Worm (Caenorhabditis elegans) whole organism, late embryonic: ENCODE data around the gene AC7.3.
"Not testable (repeated sequence)": the region's sequence is repeated elsewhere in the genome, so short reads cannot be mapped to it uniquely, and the experiment has no call there.

Experiments
- C38D4.7 ChIP-seq: fragments of 200-800 bp; sonication (Bioruptor generic); optimal IDR thresholded peaks from 2 replicates; lab custom pipeline; 2018; ENCODE audit warnings: mild to moderate bottlenecking, missing genetic modification characterization, moderate library complexity, missing compliant biosample characterization
- K02D7.2 ChIP-seq: sonication (generic microtip); optimal IDR thresholded peaks from 2 replicates; lab custom pipeline; 2017; ENCODE audit warnings: mild to moderate bottlenecking, missing genetic modification characterization, missing compliant biosample characterization
- Y22D7AL.16 ChIP-seq: sonication (generic microtip); optimal IDR thresholded peaks from 2 replicates; lab custom pipeline; 2016; ENCODE audit warnings: missing genetic modification characterization, missing compliant biosample characterization
- ama-1 ChIP-seq: fragments of 150-350 bp; optimal IDR thresholded peaks from 2 replicates; lab custom pipeline; 2014
- ceh-18 ChIP-seq: sonication (generic microtip); optimal IDR thresholded peaks from 2 replicates; lab custom pipeline; 2016; ENCODE audit warnings: missing genetic modification characterization, missing compliant biosample characterization
- ceh-24 ChIP-seq: sonication (generic microtip); optimal IDR thresholded peaks from 2 replicates; lab custom pipeline; 2016; ENCODE audit warnings: mild to moderate bottlenecking, missing genetic modification characterization, missing compliant biosample characterization
- ceh-34 ChIP-seq: sonication (generic microtip); optimal IDR thresholded peaks from 2 replicates; lab custom pipeline; 2016; ENCODE audit warnings: mild to moderate bottlenecking, missing genetic modification characterization, missing compliant biosample characterization
- dve-1 ChIP-seq: sonication (generic microtip); optimal IDR thresholded peaks from 2 replicates; lab custom pipeline; 2017; ENCODE audit warnings: antibody characterized with exemption, mild to moderate bottlenecking, missing genetic modification characterization, missing compliant biosample characterization
- elt-2 ChIP-seq: sonication (generic microtip); optimal IDR thresholded peaks from 2 replicates; lab custom pipeline; 2016; ENCODE audit warnings: missing genetic modification reagents, missing genetic modification characterization, missing compliant biosample characterization
- elt-4 ChIP-seq: sonication (generic microtip); optimal IDR thresholded peaks from 2 replicates; lab custom pipeline; 2016; ENCODE audit warnings: missing genetic modification characterization, missing compliant biosample characterization
- fax-1 ChIP-seq: sonication (generic microtip); optimal IDR thresholded peaks from 2 replicates; lab custom pipeline; 2016; ENCODE audit warnings: missing genotype, missing genetic modification characterization, missing compliant biosample characterization
- hlh-13 ChIP-seq: fragments of 200-800 bp; sonication (Bioruptor generic); optimal IDR thresholded peaks from 2 replicates; lab custom pipeline; 2018; ENCODE audit warnings: mild to moderate bottlenecking, missing genetic modification characterization, missing compliant biosample characterization
- hlh-15 ChIP-seq: sonication (generic microtip); optimal IDR thresholded peaks from 2 replicates; lab custom pipeline; 2016; ENCODE audit warnings: missing genetic modification characterization, missing compliant biosample characterization
- hlh-6 ChIP-seq: sonication (generic microtip); optimal IDR thresholded peaks from 2 replicates; lab custom pipeline; 2016; ENCODE audit warnings: missing genotype, missing genetic modification characterization, missing compliant biosample characterization
- lim-6 ChIP-seq: sonication (generic microtip); optimal IDR thresholded peaks from 2 replicates; lab custom pipeline; 2016; ENCODE audit warnings: missing genetic modification characterization, missing compliant biosample characterization
- lin-11 ChIP-seq: fragments of 200-800 bp; sonication (Bioruptor generic); optimal IDR thresholded peaks from 2 replicates; lab custom pipeline; 2018; ENCODE audit warnings: mild to moderate bottlenecking, missing genetic modification characterization, missing compliant biosample characterization
- mec-3 ChIP-seq: sonication (generic microtip); optimal IDR thresholded peaks from 2 replicates; lab custom pipeline; 2016; ENCODE audit warnings: borderline replicate concordance, missing genetic modification characterization, missing compliant biosample characterization
- nfya-1 ChIP-seq: sonication (generic microtip); optimal IDR thresholded peaks from 2 replicates; lab custom pipeline; 2017; ENCODE audit warnings: missing genetic modification characterization, mild to moderate bottlenecking, missing compliant biosample characterization, antibody characterized with exemption, moderate library complexity
- npax-4 ChIP-seq: sonication (generic microtip); optimal IDR thresholded peaks from 2 replicates; lab custom pipeline; 2016; ENCODE audit warnings: missing genetic modification characterization, missing compliant biosample characterization
- pqm-1 ChIP-seq: sonication (generic microtip); optimal IDR thresholded peaks from 2 replicates; lab custom pipeline; 2016; ENCODE audit warnings: missing genetic modification characterization, missing compliant biosample characterization
- pros-1 ChIP-seq: fragments of 150-350 bp; optimal IDR thresholded peaks from 2 replicates; lab custom pipeline; 2014; ENCODE audit warnings: missing biosample characterization, missing genetic modification reagents, missing genetic modification characterization
- ref-2 ChIP-seq: sonication (generic microtip); optimal IDR thresholded peaks from 2 replicates; lab custom pipeline; 2016; ENCODE audit warnings: missing genetic modification characterization, missing compliant biosample characterization
- rnt-1 ChIP-seq: sonication (generic microtip); optimal IDR thresholded peaks from 2 replicates; lab custom pipeline; 2016; ENCODE audit warnings: missing genetic modification characterization, missing compliant biosample characterization
- sox-4 ChIP-seq: sonication (generic microtip); optimal IDR thresholded peaks from 2 replicates; lab custom pipeline; 2017; ENCODE audit warnings: mild to moderate bottlenecking, missing genetic modification characterization, inconsistent platforms, missing compliant biosample characterization
- syd-9 ChIP-seq: sonication (generic microtip); optimal IDR thresholded peaks from 2 replicates; lab custom pipeline; 2016; ENCODE audit warnings: mild to moderate bottlenecking, missing genetic modification characterization, moderate library complexity, missing compliant biosample characterization
- tbx-2 ChIP-seq: sonication (generic microtip); optimal IDR thresholded peaks from 2 replicates; lab custom pipeline; 2016; ENCODE audit warnings: missing genetic modification characterization, missing compliant biosample characterization
- tbx-7 ChIP-seq: sonication (generic microtip); optimal IDR thresholded peaks from 2 replicates; lab custom pipeline; 2016; ENCODE audit warnings: missing genotype, missing genetic modification characterization, missing compliant biosample characterization
- unc-3 ChIP-seq, 2 experiments: fragments of 200-800 bp in 1 of 2; sonication (Bioruptor generic) in 1 of 2; sonication (generic microtip) in 1 of 2; conservative IDR thresholded peaks in 1 of 2; optimal IDR thresholded peaks in 1 of 2; 2 replicates each; pipeline versions ENCODE4 v1.3.6 to Lab custom; 2016 to 2022; ENCODE audit warnings: missing compliant biosample characterization in 2 of 2, missing genetic modification characterization in 2 of 2, missing genetic modification reagents in 1 of 2
- unc-42 ChIP-seq: sonication (generic microtip); optimal IDR thresholded peaks from 2 replicates; lab custom pipeline; 2016; ENCODE audit warnings: missing genotype, missing genetic modification characterization, missing compliant biosample characterization
- unc-55 ChIP-seq: sonication (generic microtip); optimal IDR thresholded peaks from 2 replicates; lab custom pipeline; 2017; ENCODE audit warnings: missing biosample characterization, missing genetic modification reagents, missing genetic modification characterization
- unc-86 ChIP-seq: sonication (generic microtip); optimal IDR thresholded peaks from 2 replicates; lab custom pipeline; 2016; ENCODE audit warnings: missing genetic modification characterization, missing compliant biosample characterization
- zip-5 ChIP-seq: sonication (generic microtip); optimal IDR thresholded peaks from 2 replicates; lab custom pipeline; 2016; ENCODE audit warnings: missing genetic modification characterization, missing compliant biosample characterization

AC7.3 gene

ce11 chrIV:5111533-5111932 lies at the start of gene AC7.3:
AC7.3 (plus strand) TSS chrIV:5111833.
- TF ChIP-seq lim-6 (no peak), hlh-6 (no peak)

- not testable (repeated sequence) for TF ChIP-seq pqm-1 (tag; lab: Kevin White, UChicago); Y22D7AL.16 (tag; lab: Kevin White, UChicago); lin-11
Measured at ce11 chrIV:5062278-5062677, 49.4 kb upstream of the AC7.3 start, which contains the start of gene msp-57. msp-57 (plus strand) TSS chrIV:5062578.

ce11 chrIV:5063297-5063696 lies 48.3 kb upstream of the AC7.3 start:
- TF ChIP-seq pqm-1 (tag; lab: Kevin White, UChicago) (no peak), ref-2 (tag; lab: Kevin White, UChicago) (no peak), elt-4 (tag; lab: Kevin White, UChicago) (no peak), nfya-1 (tag; lab: Kevin White, UChicago) (no peak), tbx-2 (tag; lab: Kevin White, UChicago) (no peak), syd-9 (tag; lab: Kevin White, UChicago) (no peak), fax-1 (tag; lab: Kevin White, UChicago) (no peak), C38D4.7 (GFP tag; lab: Kevin White, UChicago) (no peak), rnt-1 (tag; lab: Kevin White, UChicago) (no peak), sox-4 (tag; lab: Kevin White, UChicago) (no peak), Y22D7AL.16 (tag; lab: Kevin White, UChicago) (no peak), dve-1 (no peak)

- TF ChIP-seq ceh-34, npax-4, pqm-1 (tag; lab: Kevin White, UChicago): not testable (repeated sequence)
Measured at ce11 chrIV:5064961-5065360, 46.7 kb upstream of the AC7.3 start, which contains the start of gene msp-53. msp-53 (minus strand) TSS chrIV:5065061.

ce11 chrIV:5066887-5067286 lies 44.7 kb upstream of the AC7.3 start, which contains the start of gene ttbk-2.2:
ttbk-2.2 (minus strand) TSS chrIV:5066987.
- TF ChIP-seq hlh-15, tbx-7, zip-5 (tag; lab: Kevin White, UChicago): not testable (repeated sequence)

ce11 chrIV:5068541-5068940 lies 43.1 kb upstream of the AC7.3 start, which contains the start of the genes R13H9.6 and rmd-6:
R13H9.6 (minus strand) TSS chrIV:5068641.
rmd-6 (plus strand) TSS chrIV:5068845.
- TF ChIP-seq Y22D7AL.16 (tag; lab: Kevin White, UChicago); C38D4.7 (GFP tag; lab: Kevin White, UChicago); unc-86 (tag; lab: Kevin White, UChicago): not testable (repeated sequence)
- TF ChIP-seq, all 69 proteins: peak for 0; not testable (repeated sequence) for 69

DNA sequence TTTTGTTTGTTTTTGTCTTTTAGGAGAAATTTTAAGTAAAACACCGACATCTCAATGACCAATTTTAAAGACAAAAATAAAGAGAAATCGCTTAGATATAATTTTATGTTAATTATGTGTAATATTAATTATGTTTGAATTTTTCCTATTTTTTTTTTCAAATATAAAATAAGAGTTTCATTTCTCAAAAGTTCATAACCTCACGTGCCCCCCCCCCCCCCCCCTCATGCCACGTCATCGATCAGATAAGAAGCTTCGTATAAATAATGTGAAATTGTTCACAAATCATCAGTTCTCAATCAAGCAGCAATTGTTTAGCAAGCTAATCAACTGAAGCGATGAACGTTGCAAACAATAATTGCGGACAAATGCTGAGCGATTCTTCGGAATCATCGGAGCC lies 41.0 kb upstream of the AC7.3 start, which contains the start of gene C02B10.6:
Gene C02B10.6, plus strand, starts transcription at position 301 of the 400 bp plus-strand sequence.
- not testable (repeated sequence) for TF ChIP-seq rnt-1 (tag; lab: Kevin White, UChicago); ceh-24 (tag; lab: Kevin White, UChicago); pros-1

- TF ChIP-seq ceh-24 (tag; lab: Kevin White, UChicago): no peak
- TF ChIP-seq mec-3 (tag; lab: Kevin White, UChicago): no peak
- TF ChIP-seq hlh-6: no peak
- no peak for TF ChIP-seq unc-55
- TF ChIP-seq lim-6: no peak
- no peak for TF ChIP-seq unc-3 (GFP tag; conservative IDR thresholded peaks at IDR 0.05; lab: Robert Waterston, UW)
- no peak for TF ChIP-seq unc-3 (tag; optimal IDR thresholded peaks at IDR 0.05; lab: Kevin White, UChicago)
- TF ChIP-seq ceh-18 (tag; lab: Kevin White, UChicago): no peak
- TF ChIP-seq K02D7.2 (tag; lab: Kevin White, UChicago): no peak
- TF ChIP-seq Y22D7AL.16 (tag; lab: Kevin White, UChicago): no peak
- no peak for TF ChIP-seq C38D4.7 (GFP tag; lab: Kevin White, UChicago)
- no peak for TF ChIP-seq unc-42 (tag; lab: Kevin White, UChicago)
- no peak for TF ChIP-seq hlh-13 (GFP tag; lab: Kevin White, UChicago)
- TF ChIP-seq elt-4 (tag; lab: Kevin White, UChicago): no peak
- no peak for TF ChIP-seq elt-2 (tag; lab: Kevin White, UChicago)
- no peak for TF ChIP-seq npax-4 (tag; lab: Kevin White, UChicago)
- TF ChIP-seq lin-11: no peak
- no peak for TF ChIP-seq ama-1 (lab: Kevin White, UChicago)
- TF ChIP-seq syd-9 (tag; lab: Kevin White, UChicago): no peak
Measured at ce11 chrIV:5073836-5074235, 37.8 kb upstream of the AC7.3 start.
